Fruit fly (Drosophila melanogaster) whole organism, embryonic: ENCODE results near the gene CG12589.
A peak's percentile ranks its signal among the peaks of the same experiment; 100 is the strongest.

Experiments used
- Bdp1 ChIP-seq: fragments of 200-800 bp; sonication (Bioruptor generic); optimal IDR thresholded peaks from 3 replicates; lab custom pipeline; 2016; ENCODE audit warnings: missing biosample characterization, missing genetic modification characterization
- CG10209 ChIP-seq: fragments of 200-800 bp; sonication (Bioruptor generic); optimal IDR thresholded peaks from 3 replicates; lab custom pipeline; 2017; ENCODE audit warnings: missing biosample characterization, mild to moderate bottlenecking, missing genetic modification characterization, missing genetic modification reagents
- CG1024 ChIP-seq: fragments of 200-800 bp; sonication (Bioruptor generic); IDR thresholded peaks from 2 replicates; pipeline ENCODE4 v1.3.6; 2022; ENCODE audit warnings: missing biosample characterization, missing genetic modification characterization
- CG11093 ChIP-seq: fragments of 200-800 bp; sonication (Bioruptor generic); IDR thresholded peaks from 3 replicates; pipeline ENCODE4 v1.3.6; 2022; ENCODE audit warnings: missing biosample characterization, missing genetic modification characterization
- CG12942 ChIP-seq: fragments of 200-800 bp; sonication (Bioruptor generic); optimal IDR thresholded peaks from 3 replicates; lab custom pipeline; 2016; ENCODE audit warnings: missing biosample characterization, missing genetic modification characterization
- CG13624 ChIP-seq: fragments of 200-800 bp; sonication (Bioruptor generic); optimal IDR thresholded peaks from 2 replicates; lab custom pipeline; 2016; ENCODE audit warnings: missing biosample characterization, missing genetic modification characterization
- CG15601 ChIP-seq: fragments of 200-800 bp; sonication (Bioruptor generic); optimal IDR thresholded peaks from 3 replicates; lab custom pipeline; 2019; ENCODE audit warnings: missing biosample characterization, mild to moderate bottlenecking, missing genetic modification characterization, moderate library complexity
- CG1603 ChIP-seq: fragments of 200-800 bp; sonication (Bioruptor generic); optimal IDR thresholded peaks from 2 replicates; lab custom pipeline; 2019; ENCODE audit warnings: missing biosample characterization, mild to moderate bottlenecking, missing genetic modification characterization, moderate library complexity
- CG18011 ChIP-seq: fragments of 200-800 bp; sonication (Bioruptor generic); optimal IDR thresholded peaks from 2 replicates; lab custom pipeline; 2017; ENCODE audit warnings: missing biosample characterization, missing genetic modification characterization, mild to moderate bottlenecking, moderate library complexity, missing genotype
- CG18619 ChIP-seq: fragments of 200-800 bp; sonication (Bioruptor generic); optimal IDR thresholded peaks from 3 replicates; lab custom pipeline; 2017; ENCODE audit warnings: missing biosample characterization, mild to moderate bottlenecking, missing genetic modification characterization
- CG2120 ChIP-seq: fragments of 200-800 bp; sonication (Bioruptor generic); optimal IDR thresholded peaks from 3 replicates; lab custom pipeline; 2016; ENCODE audit warnings: missing biosample characterization, missing genetic modification characterization
- CG2199 ChIP-seq: fragments of 200-800 bp; sonication (Bioruptor generic); IDR thresholded peaks from 3 replicates; pipeline ENCODE4 v1.3.6; 2022; ENCODE audit warnings: missing biosample characterization, missing genetic modification characterization
- CG2202 ChIP-seq: fragments of 200-800 bp; sonication (Bioruptor generic); optimal IDR thresholded peaks from 2 replicates; lab custom pipeline; 2018; ENCODE audit warnings: missing biosample characterization, mild to moderate bottlenecking, missing genetic modification characterization
- CG30020 ChIP-seq: fragments of 200-800 bp; optimal IDR thresholded peaks from 2 replicates; lab custom pipeline; 2019; ENCODE audit warnings: missing biosample characterization, mild to moderate bottlenecking, missing genetic modification characterization, moderate library complexity
- CG31441 ChIP-seq: fragments of 200-800 bp; sonication (Bioruptor generic); IDR thresholded peaks from 2 replicates; pipeline ENCODE4 v1.3.6; 2022; ENCODE audit warnings: missing biosample characterization, missing genetic modification characterization
- CG3281 ChIP-seq: fragments of 200-800 bp; sonication (Bioruptor generic); optimal IDR thresholded peaks from 3 replicates; lab custom pipeline; 2017; ENCODE audit warnings: missing biosample characterization, mild to moderate bottlenecking, missing genetic modification characterization
- CG33213 ChIP-seq: fragments of 200-800 bp; sonication (Bioruptor generic); optimal IDR thresholded peaks from 3 replicates; lab custom pipeline; 2016; ENCODE audit warnings: missing biosample characterization, missing genetic modification characterization
- CG34224 ChIP-seq: fragments of 200-800 bp; sonication (Bioruptor generic); IDR thresholded peaks from 3 replicates; pipeline ENCODE4 v1.3.6; 2022; ENCODE audit warnings: missing biosample characterization, missing genetic modification characterization; ENCODE audit not compliant: partially characterized antibody
- CG6854 ChIP-seq: fragments of 200-800 bp; sonication (Bioruptor generic); optimal IDR thresholded peaks from 3 replicates; lab custom pipeline; 2017; ENCODE audit warnings: missing biosample characterization, mild to moderate bottlenecking, missing genetic modification characterization
- CG8478 ChIP-seq: fragments of >200 bp; optimal IDR thresholded peaks from 2 replicates; lab custom pipeline; 2018
- CG9215 ChIP-seq: fragments of 200-800 bp; sonication (Bioruptor generic); IDR thresholded peaks from 2 replicates; pipeline ENCODE4 v1.3.6; 2022; ENCODE audit warnings: missing biosample characterization, missing genetic modification characterization
- CG9797 ChIP-seq: fragments of 200-800 bp; sonication (Bioruptor generic); optimal IDR thresholded peaks from 3 replicates; lab custom pipeline; 2018; ENCODE audit warnings: missing biosample characterization, mild to moderate bottlenecking, missing genetic modification characterization
- D19B ChIP-seq: fragments of 200-800 bp; sonication (Bioruptor generic); optimal IDR thresholded peaks from 2 replicates; lab custom pipeline; 2017; ENCODE audit warnings: missing biosample characterization, mild to moderate bottlenecking, missing genetic modification characterization
- Ets97D ChIP-seq: fragments of 200-800 bp; sonication (Bioruptor generic); optimal IDR thresholded peaks from 3 replicates; lab custom pipeline; 2016; ENCODE audit warnings: missing biosample characterization, missing genetic modification characterization
- GATAe ChIP-seq: fragments of 200-800 bp; sonication (Bioruptor generic); conservative IDR thresholded peaks from 2 replicates; pipeline ENCODE4 v1.3.6; 2022; ENCODE audit warnings: missing biosample characterization, missing genetic modification characterization
- HmgD ChIP-seq: fragments of 200-800 bp; sonication (Bioruptor generic); optimal IDR thresholded peaks from 3 replicates; lab custom pipeline; 2016; ENCODE audit warnings: missing biosample characterization, missing genetic modification characterization
- NFAT ChIP-seq: fragments of 200-800 bp; sonication (Bioruptor generic); IDR thresholded peaks from 2 replicates; pipeline ENCODE4 v1.3.6; 2022; ENCODE audit warnings: missing biosample characterization, missing genetic modification characterization
- NfI ChIP-seq: fragments of 200-800 bp; sonication (Bioruptor generic); optimal IDR thresholded peaks from 3 replicates; lab custom pipeline; 2018; ENCODE audit warnings: missing biosample characterization, mild to moderate bottlenecking, missing genetic modification characterization, moderate library complexity
- Rx ChIP-seq: fragments of 200-800 bp; sonication (Bioruptor generic); IDR thresholded peaks from 2 replicates; pipeline ENCODE4 v1.3.6; 2022; ENCODE audit warnings: missing biosample characterization, missing genetic modification characterization
- Six4 ChIP-seq: fragments of 200-800 bp; sonication (Bioruptor generic); optimal IDR thresholded peaks from 2 replicates; lab custom pipeline; 2016; ENCODE audit warnings: missing biosample characterization, missing genetic modification characterization
- Xbp1 ChIP-seq: fragments of 200-800 bp; sonication (Bioruptor generic); optimal IDR thresholded peaks from 3 replicates; lab custom pipeline; 2016; ENCODE audit warnings: missing biosample characterization, mild to moderate bottlenecking, missing genetic modification characterization
- az2 ChIP-seq: fragments of 200-800 bp; sonication (Bioruptor generic); optimal IDR thresholded peaks from 3 replicates; lab custom pipeline; 2016; ENCODE audit warnings: missing biosample characterization, missing genetic modification characterization
- croc ChIP-seq: fragments of 200-800 bp; sonication (Bioruptor generic); conservative IDR thresholded peaks from 3 replicates; pipeline ENCODE4 v1.3.6; 2022; ENCODE audit warnings: missing biosample characterization, missing genetic modification characterization
- da ChIP-seq: fragments of 200-800 bp; sonication (Bioruptor generic); optimal IDR thresholded peaks from 2 replicates; lab custom pipeline; 2016; ENCODE audit warnings: missing biosample characterization, missing genetic modification characterization
- eve ChIP-seq, 2 experiments: fragments of >200 bp; optimal IDR thresholded peaks; 2 replicates each; lab custom pipeline; 2017; ENCODE audit warnings: missing biosample characterization in 2 of 2, missing genetic modification characterization in 2 of 2
- ewg ChIP-seq: fragments of 200-800 bp; sonication (Bioruptor generic); optimal IDR thresholded peaks from 3 replicates; lab custom pipeline; 2017; ENCODE audit warnings: mild to moderate bottlenecking, missing biosample characterization, missing genetic modification reagents, missing genetic modification characterization
- fu2 ChIP-seq: fragments of 200-800 bp; sonication (Bioruptor generic); optimal IDR thresholded peaks from 2 replicates; lab custom pipeline; 2016; ENCODE audit warnings: missing biosample characterization, missing genetic modification characterization
- gt ChIP-seq: fragments of 200-800 bp; sonication (Bioruptor generic); IDR thresholded peaks from 2 replicates; pipeline ENCODE4 v1.3.6; 2022; ENCODE audit warnings: missing biosample characterization, missing genetic modification characterization
- hth ChIP-seq: fragments of >200 bp; optimal IDR thresholded peaks from 2 replicates; lab custom pipeline; 2017; ENCODE audit warnings: inconsistent platforms
- inv ChIP-seq: fragments of 200-800 bp; sonication (Bioruptor generic); IDR thresholded peaks from 2 replicates; pipeline ENCODE4 v1.3.6; 2022; ENCODE audit warnings: missing biosample characterization, missing genetic modification characterization; ENCODE audit not compliant: partially characterized antibody
- jigr1 ChIP-seq: fragments of 200-800 bp; sonication (Bioruptor generic); IDR thresholded peaks from 3 replicates; pipeline ENCODE4 v1.3.6; 2022; ENCODE audit warnings: missing biosample characterization, missing genetic modification characterization
- jumu ChIP-seq: fragments of 200-800 bp; sonication (Bioruptor generic); optimal IDR thresholded peaks from 3 replicates; lab custom pipeline; 2016; ENCODE audit warnings: missing biosample characterization, missing genetic modification characterization
- kay ChIP-seq: fragments of 200-800 bp; sonication (Bioruptor generic); optimal IDR thresholded peaks from 2 replicates; lab custom pipeline; 2016; ENCODE audit warnings: missing biosample characterization, missing genetic modification characterization
- kni ChIP-seq: fragments of 200-800 bp; sonication (Bioruptor generic); optimal IDR thresholded peaks from 3 replicates; lab custom pipeline; 2017; ENCODE audit warnings: mild to moderate bottlenecking, missing biosample characterization, missing genetic modification reagents, missing genetic modification characterization
- lab ChIP-seq: fragments of 200-800 bp; sonication (Bioruptor generic); optimal IDR thresholded peaks from 3 replicates; lab custom pipeline; 2017; ENCODE audit warnings: missing biosample characterization, missing genetic modification characterization, mild to moderate bottlenecking, moderate library complexity, missing genetic modification reagents
- otp ChIP-seq: fragments of 200-800 bp; sonication (Bioruptor generic); IDR thresholded peaks from 3 replicates; pipeline ENCODE4, ENCODE4 v1.3.6; 2022; ENCODE audit warnings: missing biosample characterization, missing genetic modification characterization
- pzg ChIP-seq: fragments of 200-800 bp; sonication (Bioruptor generic); optimal IDR thresholded peaks from 3 replicates; lab custom pipeline; 2018; ENCODE audit warnings: missing biosample characterization, mild to moderate bottlenecking, missing genetic modification characterization, moderate library complexity
- sens-2 ChIP-seq: fragments of 200-800 bp; sonication (Bioruptor generic); IDR thresholded peaks from 2 replicates; pipeline ENCODE4 v1.3.6; 2022; ENCODE audit warnings: missing biosample characterization, missing genetic modification characterization
- sug ChIP-seq: fragments of 200-800 bp; optimal IDR thresholded peaks from 2 replicates; lab custom pipeline; 2019; ENCODE audit warnings: missing biosample characterization, mild to moderate bottlenecking, missing genetic modification characterization, moderate library complexity
- tap ChIP-seq: fragments of 200-800 bp; optimal IDR thresholded peaks from 3 replicates; lab custom pipeline; 2019; ENCODE audit warnings: missing biosample characterization, mild to moderate bottlenecking, missing genetic modification characterization, moderate library complexity
- tna ChIP-seq: fragments of 200-800 bp; sonication (Bioruptor generic); IDR thresholded peaks from 2 replicates; pipeline ENCODE4 v1.3.6; 2022; ENCODE audit warnings: missing biosample characterization, missing genetic modification characterization; ENCODE audit not compliant: partially characterized antibody
- vvl ChIP-seq: fragments of 200-800 bp; sonication (Bioruptor generic); IDR thresholded peaks from 2 replicates; pipeline ENCODE4 v1.3.6; 2022; ENCODE audit warnings: missing biosample characterization, missing genetic modification characterization

CG12589 gene

dm6 chr3R:5126884-5127283 is 11.9 kb downstream of the CG12589 start (continued):
- TF ChIP-seq fu2 (GFP tag; lab: Kevin White, UChicago) (peak; percentile 25), CG8478 (no peak), CG18011 (GFP tag; lab: Kevin White, UChicago) (peak; percentile 100), Six4 (GFP tag; lab: Kevin White, UChicago) (peak; percentile 11), tap (tag; lab: Kevin White, UChicago) (peak; percentile 46), vvl (GFP tag; lab: Robert Waterston, UW) (peak; percentile 78), CG2120 (GFP tag; lab: Kevin White, UChicago) (peak; percentile 71), eve (GFP tag; optimal IDR thresholded peaks at IDR 0.05; lab: Kevin White, UChicago) (no peak), hth (lab: Kevin White, UChicago) (no peak), CG31441 (GFP tag; lab: Robert Waterston, UW) (peak; percentile 50; the same call in 1 of the 2 replicates), D19B (GFP tag; lab: Kevin White, UChicago) (no peak), CG6854 (GFP tag; lab: Kevin White, UChicago) (no peak), CG10209 (peak; percentile 68), HmgD (GFP tag; lab: Kevin White, UChicago) (peak; percentile 95), Bdp1 (GFP tag; lab: Kevin White, UChicago) (peak; percentile 23), CG9215 (peak; percentile 59; the same call in 1 of the 2 replicates), CG11093 (no peak; the same call in 2 of the 3 replicates), CG2202 (tag; lab: Kevin White, UChicago) (peak; percentile 6), CG1603 (tag; lab: Kevin White, UChicago) (peak; percentile 87), NFAT (GFP tag; lab: Robert Waterston, UW) (peak; percentile 67; the same call in 1 of the 2 replicates), CG30020 (tag; lab: Kevin White, UChicago) (peak; percentile 15), gt (GFP tag; lab: Robert Waterston, UW) (no peak), da (GFP tag; lab: Kevin White, UChicago) (peak; percentile 36), GATAe (GFP tag; lab: Robert Waterston, UW) (no peak), CG18619 (GFP tag; lab: Kevin White, UChicago) (no peak), CG33213 (GFP tag; lab: Kevin White, UChicago) (peak; percentile 91), CG34224 (no peak), jumu (peak; percentile 65), NfI (GFP tag; lab: Kevin White, UChicago) (peak; percentile 68), Rx (GFP tag; lab: Robert Waterston, UW) (peak; percentile 23; the same call in 1 of the 2 replicates), inv (no peak), CG15601 (tag; lab: Kevin White, UChicago) (peak; percentile 75), az2 (GFP tag; lab: Kevin White, UChicago) (peak; percentile 67), ewg (GFP tag; lab: Kevin White, UChicago) (peak; percentile 39), lab (GFP tag; lab: Kevin White, UChicago) (peak; percentile 46), kay (GFP tag; lab: Kevin White, UChicago) (peak; percentile 21), CG12942 (GFP tag; lab: Kevin White, UChicago) (peak; percentile 64), otp (GFP tag; lab: Robert Waterston, UW) (0 out of 3 replicates have a peak, but pooled peaks have one; percentile 32), CG3281 (GFP tag; lab: Kevin White, UChicago) (peak; percentile 3), tna (no peak), sug (tag; lab: Kevin White, UChicago) (peak; percentile 70), Ets97D (GFP tag; lab: Kevin White, UChicago) (peak; percentile 90), CG1024 (GFP tag; lab: Robert Waterston, UW) (peak; percentile 62), croc (GFP tag; lab: Robert Waterston, UW) (no peak), kni (GFP tag; lab: Kevin White, UChicago) (no peak), CG13624 (peak; percentile 64), CG2199 (GFP tag; lab: Robert Waterston, UW) (peak; percentile 100), pzg (GFP tag; lab: Kevin White, UChicago) (peak; percentile 53), CG9797 (GFP tag; lab: Kevin White, UChicago) (no peak), sens-2 (no peak), Xbp1 (GFP tag; lab: Kevin White, UChicago) (peak; percentile 85), jigr1 (0 out of 3 replicates have a peak, but pooled peaks have one; percentile 28)
